Worm (Caenorhabditis elegans): Measurements from ENCODE around the gene spp-27.

DNA sequence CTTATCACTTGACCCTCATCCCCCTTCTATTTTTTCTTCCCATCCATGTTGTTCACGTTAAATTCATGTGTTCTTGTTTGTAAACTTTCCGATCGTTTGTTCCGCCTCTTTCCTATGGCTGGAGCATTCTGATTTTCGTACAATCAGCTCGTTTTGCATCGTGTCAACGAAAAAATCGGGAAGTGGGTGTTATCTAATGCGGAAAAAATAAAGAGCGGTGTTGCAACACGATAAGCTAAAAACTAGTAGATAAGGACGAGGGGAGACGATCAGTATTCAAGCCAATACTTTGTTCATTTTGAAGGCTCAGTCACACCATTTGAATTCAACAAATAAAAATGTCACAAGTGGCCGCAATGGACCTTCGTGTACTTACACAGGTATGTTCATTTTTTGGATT lies 32.2 kb downstream of the spp-27 start, which contains the start of gene acs-1:
- TF ChIP-seq nhr-28 (tag; optimal IDR thresholded peaks at IDR 0.05) (no peak), egl-27 (tag; optimal IDR thresholded peaks at IDR 0.05) (no peak), lir-3 (tag; optimal IDR thresholded peaks at IDR 0.05; ENCODE audit: poor library complexity) (no peak), skn-1 (tag; optimal IDR thresholded peaks at IDR 0.05) (no peak), lin-39 (tag; optimal IDR thresholded peaks at IDR 0.05) (no peak), grh-1 (GFP tag; IDR thresholded peaks at IDR 0.05) (no peak), mep-1 (tag; optimal IDR thresholded peaks at IDR 0.05) (no peak), nhr-12 (tag; optimal IDR thresholded peaks at IDR 0.05) (no peak), zag-1 (tag; optimal IDR thresholded peaks at IDR 0.05) (no peak)

Data from whole organism, L1 larva.